Worm (Caenorhabditis elegans) whole organism, young adult: ENCODE measurements around the gene msp-50.

ENCODE experiments used
- C06A6.2 ChIP-seq: fragments of 200-800 bp; sonication (Bioruptor generic); conservative IDR thresholded peaks from 2 replicates; pipeline ENCODE4 v1.3.6; 2022; ENCODE audit warnings: missing genetic modification characterization, missing compliant biosample characterization
- Y67H2A.10 ChIP-seq: fragments of 200-800 bp; sonication (Bioruptor generic); conservative IDR thresholded peaks from 2 replicates; pipeline ENCODE4 v1.3.6; 2022; ENCODE audit warnings: missing genetic modification reagents, missing genetic modification characterization, missing compliant biosample characterization
- atf-7 ChIP-seq: sonication (generic microtip); optimal IDR thresholded peaks from 2 replicates; lab custom pipeline; 2017; ENCODE audit warnings: mild to moderate bottlenecking, missing genetic modification characterization, missing compliant biosample characterization
- ceh-79 ChIP-seq: sonication (generic microtip); optimal IDR thresholded peaks from 2 replicates; lab custom pipeline; 2017; ENCODE audit warnings: mild to moderate bottlenecking, missing genetic modification characterization, missing compliant biosample characterization
- hlh-12 ChIP-seq: sonication (generic microtip); optimal IDR thresholded peaks from 2 replicates; lab custom pipeline; 2016; ENCODE audit warnings: missing genetic modification characterization, missing compliant biosample characterization
- tbx-9 ChIP-seq: sonication (generic microtip); optimal IDR thresholded peaks from 2 replicates; lab custom pipeline; 2016; ENCODE audit warnings: borderline replicate concordance, missing genetic modification characterization, inconsistent platforms, missing compliant biosample characterization
- xnd-1 ChIP-seq: sonication (generic microtip); optimal IDR thresholded peaks from 2 replicates; lab custom pipeline; 2016; ENCODE audit warnings: missing genotype, missing genetic modification reagents, missing genetic modification characterization, missing compliant biosample characterization
- zfh-2 ChIP-seq: fragments of 200-800 bp; sonication (Bioruptor generic); conservative IDR thresholded peaks from 2 replicates; pipeline ENCODE4 v1.3.6; 2022; ENCODE audit warnings: missing genetic modification reagents, missing genetic modification characterization, missing compliant biosample characterization

DNA sequence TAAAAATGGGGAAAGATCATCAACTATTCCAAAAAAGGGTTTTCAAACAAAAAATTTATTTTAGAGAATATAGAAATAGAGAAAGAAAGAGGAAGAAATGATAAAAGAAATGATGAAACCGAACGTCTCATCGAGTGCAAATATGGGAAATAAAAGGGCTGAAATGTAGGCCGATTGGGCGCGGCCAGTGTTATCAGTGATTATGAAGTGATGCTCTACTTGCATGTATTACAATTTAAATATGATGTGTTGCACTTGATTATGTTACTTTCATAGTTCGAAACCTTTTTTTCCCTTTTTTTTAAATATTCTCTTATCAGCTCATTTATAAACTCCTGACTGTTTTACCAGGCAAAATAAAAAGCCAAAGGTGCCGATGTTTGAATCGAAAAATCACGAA lies 7.8 kb upstream of the msp-50 start:
- TF ChIP-seq ceh-79 (tag; lab: Kevin White, UChicago): no peak
- no peak for TF ChIP-seq xnd-1 (tag; lab: Kevin White, UChicago)
- no peak for TF ChIP-seq C06A6.2
- no peak for TF ChIP-seq Y67H2A.10 (GFP tag; lab: Robert Waterston, UW)
- TF ChIP-seq tbx-9 (tag; lab: Kevin White, UChicago): no peak
- no peak for TF ChIP-seq hlh-12
- no peak for TF ChIP-seq zfh-2 (GFP tag; lab: Robert Waterston, UW)
- TF ChIP-seq atf-7 (tag; lab: Kevin White, UChicago): no peak
